ENCODE assay signal across 2 worm cellular contexts in genomic region chrX:10377663-10378062, ce11.
TF ChIP-seq lines count a peak whose summit lies in the region.

No protein-coding gene starts in this region.

TF ChIP-seq in whole organism, L1 larva, 84 proteins besides CTCF, POLR2A, EP300 and RAD21 (continued from another document and continues in another):
- TF ChIP-seq fkh-8 (tag; optimal IDR thresholded peaks at IDR 0.05; lab: Kevin White, UChicago): peak; percentile 90
- peak; percentile 96 for TF ChIP-seq nhr-85 (tag; lab: Kevin White, UChicago)
- peak; percentile 37 for TF ChIP-seq unc-130 (tag; optimal IDR thresholded peaks at IDR 0.05; lab: Kevin White, UChicago)
- no peak for TF ChIP-seq nhr-84 (tag; optimal IDR thresholded peaks at IDR 0.05; lab: Kevin White, UChicago)
- TF ChIP-seq vab-15 (tag; optimal IDR thresholded peaks at IDR 0.05; lab: Kevin White, UChicago): no peak
- no peak for TF ChIP-seq hlh-4 (tag; optimal IDR thresholded peaks at IDR 0.05; lab: Kevin White, UChicago)
- peak; percentile 97 for TF ChIP-seq mep-1 (tag; optimal IDR thresholded peaks at IDR 0.05; lab: Kevin White, UChicago)
- peak; percentile 14 for TF ChIP-seq efl-3 (GFP tag; optimal IDR thresholded peaks at IDR 0.05; lab: Kevin White, UChicago)
- peak; percentile 96 for TF ChIP-seq tbx-2 (tag; optimal IDR thresholded peaks at IDR 0.05; lab: Kevin White, UChicago)
- no peak for TF ChIP-seq F16B12.6 (tag; optimal IDR thresholded peaks at IDR 0.05; lab: Kevin White, UChicago)
- no peak for TF ChIP-seq ceh-90 (tag; optimal IDR thresholded peaks at IDR 0.05; lab: Kevin White, UChicago)
- TF ChIP-seq mab-9 (GFP tag; IDR thresholded peaks at IDR 0.05; lab: Robert Waterston, UW): peak; percentile 64
- TF ChIP-seq snpc-4 (tag; optimal IDR thresholded peaks at IDR 0.05; lab: Kevin White, UChicago): peak; percentile 81
- TF ChIP-seq nhr-28 (tag; optimal IDR thresholded peaks at IDR 0.05; lab: Kevin White, UChicago): no peak
- TF ChIP-seq nhr-76 (tag; optimal IDR thresholded peaks at IDR 0.05; lab: Kevin White, UChicago): no peak
- TF ChIP-seq unc-86 (tag; optimal IDR thresholded peaks at IDR 0.05; lab: Kevin White, UChicago): peak; percentile 94
- TF ChIP-seq ama-1 (optimal IDR thresholded peaks at IDR 0.05; lab: Kevin White, UChicago): peak; percentile 77
- TF ChIP-seq nhr-19 (GFP tag; conservative IDR thresholded peaks at IDR 0.05; lab: Robert Waterston, UW): peak; percentile 92
- TF ChIP-seq unc-98 (GFP tag; IDR thresholded peaks at IDR 0.05; lab: Robert Waterston, UW): no peak
- peak; percentile 89 for TF ChIP-seq grh-1 (GFP tag; IDR thresholded peaks at IDR 0.05; lab: Robert Waterston, UW)
- TF ChIP-seq sox-4 (tag; optimal IDR thresholded peaks at IDR 0.05; lab: Kevin White, UChicago): peak; percentile 84
- peak; percentile 92 for TF ChIP-seq blmp-1 (tag; optimal IDR thresholded peaks at IDR 0.05; lab: Kevin White, UChicago)
- peak; percentile 61 for TF ChIP-seq lir-3 (tag; optimal IDR thresholded peaks at IDR 0.05; lab: Kevin White, UChicago; ENCODE audit: poor library complexity)
- peak; percentile 94 for TF ChIP-seq rnt-1 (tag; optimal IDR thresholded peaks at IDR 0.05; lab: Kevin White, UChicago)
- TF ChIP-seq elt-3 (tag; optimal IDR thresholded peaks at IDR 0.05; lab: Kevin White, UChicago): peak in 3 of 6 experiments; percentile 24 to 76 (median 72)
- TF ChIP-seq lin-35 (GFP tag; optimal IDR thresholded peaks at IDR 0.05; lab: Kevin White, UChicago): peak; percentile 75 to 88
- peak; percentile 87 for TF ChIP-seq egl-13 (tag; optimal IDR thresholded peaks at IDR 0.05; lab: Kevin White, UChicago)
- peak; percentile 92 for TF ChIP-seq skn-1 (tag; optimal IDR thresholded peaks at IDR 0.05; lab: Kevin White, UChicago)
- TF ChIP-seq hpl-2 (GFP tag; optimal IDR thresholded peaks at IDR 0.05; lab: Kevin White, UChicago): no peak
- peak; percentile 83 for TF ChIP-seq nhr-77 (tag; optimal IDR thresholded peaks at IDR 0.05; lab: Kevin White, UChicago)
- TF ChIP-seq ceh-82 (tag; optimal IDR thresholded peaks at IDR 0.05; lab: Kevin White, UChicago): peak; percentile 65 to 83 (median 73)
- peak; percentile 97 for TF ChIP-seq nhr-71 (tag; optimal IDR thresholded peaks at IDR 0.05; lab: Kevin White, UChicago)
- TF ChIP-seq aly-2 (tag; optimal IDR thresholded peaks at IDR 0.05; lab: Kevin White, UChicago): peak; percentile 50
- no peak for TF ChIP-seq nhr-237 (tag; optimal IDR thresholded peaks at IDR 0.05; lab: Kevin White, UChicago)
- TF ChIP-seq swsn-7 (tag; optimal IDR thresholded peaks at IDR 0.05; lab: Kevin White, UChicago): peak; percentile 97
- TF ChIP-seq ceh-88 (GFP tag; IDR thresholded peaks at IDR 0.05; lab: Robert Waterston, UW): peak; percentile 73; the same call in 1 of the 2 replicates
- TF ChIP-seq nhr-90 (tag; optimal IDR thresholded peaks at IDR 0.05; lab: Kevin White, UChicago; ENCODE audit: poor library complexity): peak; percentile 92
- peak; percentile 36 for TF ChIP-seq aha-1 (tag; optimal IDR thresholded peaks at IDR 0.05; lab: Kevin White, UChicago)
- peak; percentile 86 for TF ChIP-seq C16A3.4 (tag; optimal IDR thresholded peaks at IDR 0.05; lab: Kevin White, UChicago)
- TF ChIP-seq sup-37 (GFP tag; optimal IDR thresholded peaks at IDR 0.05; lab: Kevin White, UChicago): peak; percentile 78
- TF ChIP-seq jun-1 (tag; optimal IDR thresholded peaks at IDR 0.05; lab: Kevin White, UChicago): peak; percentile 89
- TF ChIP-seq dpl-1 (GFP tag; optimal IDR thresholded peaks at IDR 0.05; lab: Kevin White, UChicago): peak; percentile 66 to 76 (median 74)
- peak; percentile 78 for TF ChIP-seq zip-4 (GFP tag; optimal IDR thresholded peaks at IDR 0.05; lab: Kevin White, UChicago)
- no peak for TF ChIP-seq ceh-63 (GFP tag; optimal IDR thresholded peaks at IDR 0.05; lab: Kevin White, UChicago)
- TF ChIP-seq mef-2 (tag; optimal IDR thresholded peaks at IDR 0.05; lab: Kevin White, UChicago): peak; percentile 92
- peak; percentile 98 for TF ChIP-seq nhr-20 (tag; optimal IDR thresholded peaks at IDR 0.05; lab: Kevin White, UChicago)
- TF ChIP-seq alr-1 (tag; optimal IDR thresholded peaks at IDR 0.05; lab: Kevin White, UChicago; ENCODE audit: borderline replicate concordance): no peak
- no peak for TF ChIP-seq unc-62 (GFP tag; optimal IDR thresholded peaks at IDR 0.05; lab: Kevin White, UChicago)
- TF ChIP-seq nhr-47 (tag; optimal IDR thresholded peaks at IDR 0.05; lab: Kevin White, UChicago): peak; percentile 95
- TF ChIP-seq lin-15B (tag; optimal IDR thresholded peaks at IDR 0.05; lab: Kevin White, UChicago): no peak
- peak; percentile 96 for TF ChIP-seq snu-23 (GFP tag; optimal IDR thresholded peaks at IDR 0.05; lab: Kevin White, UChicago)
- TF ChIP-seq ceh-8 (GFP tag; optimal IDR thresholded peaks at IDR 0.05; lab: Kevin White, UChicago): peak; percentile 90
- TF ChIP-seq nhr-11 (tag; optimal IDR thresholded peaks at IDR 0.05; lab: Kevin White, UChicago): peak; percentile 76
- TF ChIP-seq sptf-1 (tag; optimal IDR thresholded peaks at IDR 0.05; lab: Kevin White, UChicago): no peak
- peak; percentile 89 for TF ChIP-seq lin-13 (GFP tag; optimal IDR thresholded peaks at IDR 0.05; lab: Kevin White, UChicago)
- peak; percentile 78 for TF ChIP-seq isw-1 (GFP tag; IDR thresholded peaks at IDR 0.05; lab: Robert Waterston, UW)
- TF ChIP-seq C04F5.9 (tag; optimal IDR thresholded peaks at IDR 0.05; lab: Kevin White, UChicago): peak; percentile 51
- no peak for TF ChIP-seq hlh-17 (GFP tag; optimal IDR thresholded peaks at IDR 0.05; lab: Kevin White, UChicago; ENCODE audit: borderline replicate concordance)
- no peak for TF ChIP-seq zag-1 (tag; optimal IDR thresholded peaks at IDR 0.05; lab: Kevin White, UChicago)
- no peak for TF ChIP-seq unc-30 (tag; optimal IDR thresholded peaks at IDR 0.05; lab: Kevin White, UChicago)
- peak in 1 of 2 experiments; percentile 80 for TF ChIP-seq ztf-11 (tag; optimal IDR thresholded peaks at IDR 0.05; lab: Kevin White, UChicago)
- no peak for TF ChIP-seq pqm-1 (tag; optimal IDR thresholded peaks at IDR 0.05; lab: Kevin White, UChicago)
- TF ChIP-seq egl-27 (tag; optimal IDR thresholded peaks at IDR 0.05; lab: Kevin White, UChicago): peak; percentile 47 to 66
- TF ChIP-seq ztf-4 (tag; optimal IDR thresholded peaks at IDR 0.05; lab: Kevin White, UChicago): peak; percentile 88
- no peak for TF ChIP-seq ces-1 (GFP tag; optimal IDR thresholded peaks at IDR 0.05; lab: Kevin White, UChicago)
- peak; percentile 63 for TF ChIP-seq pax-3 (tag; optimal IDR thresholded peaks at IDR 0.05; lab: Kevin White, UChicago)

TF ChIP-seq in whole organism, L3 larva, 47 proteins besides CTCF, POLR2A, EP300 and RAD21 (continued from another document):
- TF ChIP-seq ZK546.5 (tag; optimal IDR thresholded peaks at IDR 0.05; lab: Kevin White, UChicago) (no peak), daf-12 (tag; optimal IDR thresholded peaks at IDR 0.05; lab: Kevin White, UChicago) (no peak), nfya-1 (tag; optimal IDR thresholded peaks at IDR 0.05; lab: Kevin White, UChicago; ENCODE audit: insufficient read depth) (peak; percentile 91), mdl-1 (tag; optimal IDR thresholded peaks at IDR 0.05; lab: Kevin White, UChicago) (peak; percentile 82), lin-39 (tag; optimal IDR thresholded peaks at IDR 0.05; lab: Kevin White, UChicago) (peak; percentile 57), fos-1 (tag; optimal IDR thresholded peaks at IDR 0.05; lab: Kevin White, UChicago) (no peak), unc-62 (GFP tag; optimal IDR thresholded peaks at IDR 0.05; lab: Kevin White, UChicago) (no peak), fkh-10 (GFP tag; optimal IDR thresholded peaks at IDR 0.05; lab: Kevin White, UChicago) (peak; percentile 69), ceh-28 (tag; optimal IDR thresholded peaks at IDR 0.05; lab: Kevin White, UChicago) (peak; percentile 73), ceh-16 (tag; optimal IDR thresholded peaks at IDR 0.05; lab: Kevin White, UChicago) (no peak), nhr-237 (tag; optimal IDR thresholded peaks at IDR 0.05; lab: Kevin White, UChicago) (no peak), zag-1 (tag; optimal IDR thresholded peaks at IDR 0.05; lab: Kevin White, UChicago) (no peak), nhr-67 (tag; optimal IDR thresholded peaks at IDR 0.05; lab: Kevin White, UChicago) (no peak), elt-1 (tag; optimal IDR thresholded peaks at IDR 0.05; lab: Kevin White, UChicago) (peak; percentile 5), sea-2 (GFP tag; optimal IDR thresholded peaks at IDR 0.05; lab: Kevin White, UChicago) (no peak), nhr-23 (tag; optimal IDR thresholded peaks at IDR 0.05; lab: Kevin White, UChicago) (peak; percentile 98), lin-15B (tag; optimal IDR thresholded peaks at IDR 0.05; lab: Kevin White, UChicago) (peak; percentile 68), skn-1 (tag; optimal IDR thresholded peaks at IDR 0.05; lab: Kevin White, UChicago) (peak; percentile 61), elt-3 (tag; optimal IDR thresholded peaks at IDR 0.05; lab: Kevin White, UChicago) (no peak), nhr-43 (tag; optimal IDR thresholded peaks at IDR 0.05; lab: Kevin White, UChicago; ENCODE audit: poor library complexity, severe bottlenecking) (peak; percentile 81), ztf-4 (tag; optimal IDR thresholded peaks at IDR 0.05; lab: Kevin White, UChicago) (peak; percentile 1), mml-1 (tag; optimal IDR thresholded peaks at IDR 0.05; lab: Kevin White, UChicago) (no peak), fkh-2 (tag; optimal IDR thresholded peaks at IDR 0.05; lab: Kevin White, UChicago) (no peak), ceh-82 (tag; optimal IDR thresholded peaks at IDR 0.05; lab: Kevin White, UChicago) (peak; percentile 53), nhr-77 (tag; optimal IDR thresholded peaks at IDR 0.05; lab: Kevin White, UChicago) (no peak), nhr-25 (tag; optimal IDR thresholded peaks at IDR 0.05; lab: Kevin White, UChicago) (peak; percentile 97), elt-2 (tag; optimal IDR thresholded peaks at IDR 0.05; lab: Kevin White, UChicago) (peak; percentile 65)
